Fruit fly (Drosophila melanogaster) whole organism, embryonic: ENCODE results near the gene Wsck.
A peak's percentile ranks its signal among the peaks of the same experiment; 100 is the strongest.

ENCODE experiments used
- Ada2b ChIP-seq: fragments of 200-800 bp; sonication (Bioruptor generic); IDR thresholded peaks from 2 replicates; pipeline ENCODE4 v1.3.6; 2022; ENCODE audit warnings: missing biosample characterization, missing genetic modification characterization
- CG10543 ChIP-seq: fragments of 200-800 bp; sonication (Bioruptor generic); optimal IDR thresholded peaks from 3 replicates; lab custom pipeline; 2017; ENCODE audit warnings: missing biosample characterization, mild to moderate bottlenecking, missing genetic modification characterization, moderate library complexity
- CG17186 ChIP-seq: fragments of 200-800 bp; sonication (Bioruptor generic); optimal IDR thresholded peaks from 3 replicates; lab custom pipeline; 2017; ENCODE audit warnings: missing biosample characterization, missing genetic modification reagents, missing genetic modification characterization
- CG17385 ChIP-seq: fragments of 200-800 bp; sonication (Bioruptor generic); optimal IDR thresholded peaks from 3 replicates; lab custom pipeline; 2018; ENCODE audit warnings: missing biosample characterization, mild to moderate bottlenecking, missing genetic modification characterization
- CG17829 ChIP-seq: fragments of 200-800 bp; optimal IDR thresholded peaks from 2 replicates; lab custom pipeline; 2019; ENCODE audit warnings: missing biosample characterization, mild to moderate bottlenecking, missing genetic modification characterization, moderate library complexity
- CG18262 ChIP-seq: fragments of 200-800 bp; optimal IDR thresholded peaks from 3 replicates; lab custom pipeline; 2019; ENCODE audit warnings: missing biosample characterization, mild to moderate bottlenecking, missing genetic modification characterization, moderate library complexity
- CG2116 ChIP-seq: fragments of 200-800 bp; sonication (Bioruptor generic); optimal IDR thresholded peaks from 3 replicates; lab custom pipeline; 2018; ENCODE audit warnings: missing biosample characterization, mild to moderate bottlenecking, missing genetic modification characterization
- CG2712 ChIP-seq: fragments of 200-800 bp; optimal IDR thresholded peaks from 3 replicates; lab custom pipeline; 2019; ENCODE audit warnings: missing biosample characterization, mild to moderate bottlenecking, missing genetic modification characterization, moderate library complexity
- CG30020 ChIP-seq: fragments of 200-800 bp; optimal IDR thresholded peaks from 2 replicates; lab custom pipeline; 2019; ENCODE audit warnings: missing biosample characterization, mild to moderate bottlenecking, missing genetic modification characterization, moderate library complexity
- CG4282 ChIP-seq: fragments of 200-800 bp; sonication (Bioruptor generic); optimal IDR thresholded peaks from 2 replicates; lab custom pipeline; 2016; ENCODE audit warnings: missing biosample characterization, missing genetic modification characterization
- CG6854 ChIP-seq: fragments of 200-800 bp; sonication (Bioruptor generic); optimal IDR thresholded peaks from 3 replicates; lab custom pipeline; 2017; ENCODE audit warnings: missing biosample characterization, mild to moderate bottlenecking, missing genetic modification characterization
- CG9797 ChIP-seq: fragments of 200-800 bp; sonication (Bioruptor generic); optimal IDR thresholded peaks from 3 replicates; lab custom pipeline; 2018; ENCODE audit warnings: missing biosample characterization, mild to moderate bottlenecking, missing genetic modification characterization
- CTCF ChIP-seq: fragments of 200-800 bp; sonication (Bioruptor generic); optimal IDR thresholded peaks from 2 replicates; lab custom pipeline; 2017; ENCODE audit warnings: missing biosample characterization, mild to moderate bottlenecking, missing genetic modification characterization, moderate library complexity
- CrebB ChIP-seq: fragments of 200-800 bp; sonication (Bioruptor generic); optimal IDR thresholded peaks from 3 replicates; lab custom pipeline; 2018; ENCODE audit warnings: missing biosample characterization, mild to moderate bottlenecking, missing genetic modification characterization
- Deaf1 ChIP-seq: fragments of 200-800 bp; optimal IDR thresholded peaks from 3 replicates; lab custom pipeline; 2019; ENCODE audit warnings: missing biosample characterization, mild to moderate bottlenecking, missing genetic modification characterization, moderate library complexity
- Dek ChIP-seq: fragments of 200-800 bp; sonication (Bioruptor generic); optimal IDR thresholded peaks from 3 replicates; lab custom pipeline; 2019; ENCODE audit warnings: missing biosample characterization, mild to moderate bottlenecking, missing genetic modification characterization, moderate library complexity
- Dp ChIP-seq: fragments of 200-800 bp; sonication (Bioruptor generic); optimal IDR thresholded peaks from 2 replicates; lab custom pipeline; 2018; ENCODE audit warnings: missing biosample characterization, mild to moderate bottlenecking, missing genetic modification characterization, moderate library complexity
- Eip74EF ChIP-seq, 2 experiments: fragments of 200-800 bp in 1 of 2; fragments of >200 bp in 1 of 2; sonication (Bioruptor generic) in 1 of 2; optimal IDR thresholded peaks; 2 replicates each; lab custom pipeline; 2017 to 2019; ENCODE audit warnings: missing biosample characterization in 2 of 2, missing genetic modification characterization in 2 of 2, mild to moderate bottlenecking in 1 of 2, moderate library complexity in 1 of 2
- Ets65A ChIP-seq: fragments of 200-800 bp; sonication (Bioruptor generic); peaks from one replicate; lab custom pipeline; 2016; ENCODE audit warnings: missing biosample characterization, missing genetic modification characterization
- Ets97D ChIP-seq: fragments of 200-800 bp; sonication (Bioruptor generic); optimal IDR thresholded peaks from 3 replicates; lab custom pipeline; 2016; ENCODE audit warnings: missing biosample characterization, missing genetic modification characterization
- Fer1 ChIP-seq: fragments of 200-800 bp; sonication (Bioruptor generic); optimal IDR thresholded peaks from 2 replicates; lab custom pipeline; 2017; ENCODE audit warnings: missing biosample characterization, mild to moderate bottlenecking, missing genetic modification characterization
- HmgZ ChIP-seq: fragments of 200-800 bp; sonication (Bioruptor generic); optimal IDR thresholded peaks from 2 replicates; lab custom pipeline; 2018; ENCODE audit warnings: missing biosample characterization, mild to moderate bottlenecking, missing genetic modification characterization
- Hr78 ChIP-seq, 2 experiments: fragments of 200-800 bp in 1 of 2; fragments of >200 bp in 1 of 2; sonication (Bioruptor generic) in 1 of 2; optimal IDR thresholded peaks; 2 replicates each; lab custom pipeline; 2017 to 2019; ENCODE audit warnings: missing biosample characterization in 2 of 2, missing genetic modification characterization in 2 of 2, mild to moderate bottlenecking in 1 of 2, moderate library complexity in 1 of 2
- MESR4 ChIP-seq: fragments of 200-800 bp; sonication (Bioruptor generic); optimal IDR thresholded peaks from 2 replicates; lab custom pipeline; 2018; ENCODE audit warnings: missing biosample characterization, mild to moderate bottlenecking, missing genetic modification characterization, moderate library complexity
- Mad ChIP-seq: fragments of 200-800 bp; sonication (Bioruptor generic); optimal IDR thresholded peaks from 2 replicates; lab custom pipeline; 2016; ENCODE audit warnings: missing biosample characterization, missing genetic modification characterization
- Med ChIP-seq: fragments of 200-800 bp; sonication (Bioruptor generic); peaks from one replicate; lab custom pipeline; 2016; ENCODE audit warnings: missing biosample characterization, missing genetic modification characterization, mild to moderate bottlenecking, inconsistent platforms, moderate library complexity
- Mes4 ChIP-seq: fragments of 200-800 bp; sonication (Bioruptor generic); optimal IDR thresholded peaks from 2 replicates; lab custom pipeline; 2016; ENCODE audit warnings: missing biosample characterization, missing genetic modification characterization
- Sry-β ChIP-seq: fragments of 200-800 bp; sonication (Bioruptor generic); optimal IDR thresholded peaks from 2 replicates; lab custom pipeline; 2018; ENCODE audit warnings: missing biosample characterization, mild to moderate bottlenecking, missing genetic modification characterization, moderate library complexity
- bcd ChIP-seq: fragments of 200-800 bp; sonication (Bioruptor generic); optimal IDR thresholded peaks from 2 replicates; lab custom pipeline; 2017; ENCODE audit warnings: missing biosample characterization, mild to moderate bottlenecking, missing genetic modification characterization
- bigmax ChIP-seq: fragments of 200-800 bp; sonication (Bioruptor generic); optimal IDR thresholded peaks from 2 replicates; lab custom pipeline; 2018; ENCODE audit warnings: missing biosample characterization, mild to moderate bottlenecking, missing genetic modification characterization
- crp ChIP-seq, 2 experiments: fragments of 200-800 bp; sonication (Bioruptor generic); optimal IDR thresholded peaks; 2 replicates in 1 of 2; 3 replicates in 1 of 2; lab custom pipeline; 2017; ENCODE audit warnings: missing biosample characterization in 2 of 2, missing genetic modification characterization in 2 of 2, mild to moderate bottlenecking in 1 of 2, moderate library complexity in 1 of 2
- da ChIP-seq: fragments of 200-800 bp; sonication (Bioruptor generic); optimal IDR thresholded peaks from 2 replicates; lab custom pipeline; 2016; ENCODE audit warnings: missing biosample characterization, missing genetic modification characterization
- ewg ChIP-seq: fragments of 200-800 bp; sonication (Bioruptor generic); optimal IDR thresholded peaks from 3 replicates; lab custom pipeline; 2017; ENCODE audit warnings: mild to moderate bottlenecking, missing biosample characterization, missing genetic modification reagents, missing genetic modification characterization
- ftz-f1 ChIP-seq: fragments of 200-800 bp; sonication (Bioruptor generic); optimal IDR thresholded peaks from 2 replicates; lab custom pipeline; 2016; ENCODE audit warnings: missing biosample characterization, missing genetic modification characterization
- gcm2 ChIP-seq: fragments of 200-800 bp; sonication (Bioruptor generic); optimal IDR thresholded peaks from 2 replicates; lab custom pipeline; 2016; ENCODE audit warnings: missing biosample characterization, missing genetic modification characterization
- gfzf ChIP-seq: fragments of 200-800 bp; sonication (Bioruptor generic); optimal IDR thresholded peaks from 2 replicates; lab custom pipeline; 2016; ENCODE audit warnings: missing biosample characterization, mild to moderate bottlenecking, missing genetic modification characterization, moderate library complexity
- grau ChIP-seq: fragments of 200-800 bp; optimal IDR thresholded peaks from 3 replicates; lab custom pipeline; 2019; ENCODE audit warnings: missing biosample characterization, mild to moderate bottlenecking, missing genetic modification characterization, moderate library complexity
- gro ChIP-seq: fragments of 200-800 bp; sonication (Bioruptor generic); optimal IDR thresholded peaks from 2 replicates; lab custom pipeline; 2016; ENCODE audit warnings: missing biosample characterization, missing genetic modification characterization
- luna ChIP-seq: fragments of 200-800 bp; sonication (Bioruptor generic); optimal IDR thresholded peaks from 2 replicates; lab custom pipeline; 2016; ENCODE audit warnings: missing biosample characterization, missing genetic modification characterization
- nerfin-1 ChIP-seq: fragments of 200-800 bp; sonication (Bioruptor generic); optimal IDR thresholded peaks from 3 replicates; lab custom pipeline; 2019; ENCODE audit warnings: missing biosample characterization, mild to moderate bottlenecking, missing genetic modification characterization, moderate library complexity
- peb ChIP-seq: fragments of 200-800 bp; sonication (Bioruptor generic); IDR thresholded peaks from 2 replicates; pipeline ENCODE4 v1.3.6; 2022; ENCODE audit warnings: missing biosample characterization, missing genetic modification characterization
- pho ChIP-seq: fragments of 200-800 bp; sonication (Bioruptor generic); optimal IDR thresholded peaks from 2 replicates; lab custom pipeline; 2016; ENCODE audit warnings: missing biosample characterization, missing genetic modification characterization
- pzg ChIP-seq: fragments of 200-800 bp; sonication (Bioruptor generic); optimal IDR thresholded peaks from 3 replicates; lab custom pipeline; 2018; ENCODE audit warnings: missing biosample characterization, mild to moderate bottlenecking, missing genetic modification characterization, moderate library complexity
- repo ChIP-seq: fragments of 200-800 bp; sonication (Bioruptor generic); optimal IDR thresholded peaks from 2 replicates; lab custom pipeline; 2016; ENCODE audit warnings: missing biosample characterization, missing genetic modification characterization
- sd ChIP-seq: fragments of 200-800 bp; sonication (Bioruptor generic); optimal IDR thresholded peaks from 3 replicates; lab custom pipeline; 2018; ENCODE audit warnings: missing biosample characterization, mild to moderate bottlenecking, missing genetic modification characterization, moderate library complexity
- sqz ChIP-seq: fragments of 200-800 bp; sonication (Bioruptor generic); optimal IDR thresholded peaks from 3 replicates; lab custom pipeline; 2018; ENCODE audit warnings: missing biosample characterization, mild to moderate bottlenecking, missing genetic modification characterization
- stwl ChIP-seq: fragments of 200-800 bp; sonication (Bioruptor generic); optimal IDR thresholded peaks from 3 replicates; lab custom pipeline; 2018; ENCODE audit warnings: missing biosample characterization, mild to moderate bottlenecking, missing genetic modification characterization, moderate library complexity
- tap ChIP-seq: fragments of 200-800 bp; optimal IDR thresholded peaks from 3 replicates; lab custom pipeline; 2019; ENCODE audit warnings: missing biosample characterization, mild to moderate bottlenecking, missing genetic modification characterization, moderate library complexity
- tx ChIP-seq: fragments of 200-800 bp; sonication (Bioruptor generic); optimal IDR thresholded peaks from 2 replicates; lab custom pipeline; 2016; ENCODE audit warnings: missing biosample characterization, missing genetic modification characterization

Wsck gene

dm6 chr3R:24586453-24586886 is 43.4 kb downstream of the Wsck start (continued):
- peak; percentile 92 to 99 for TF ChIP-seq crp (GFP tag; optimal IDR thresholded peaks at IDR 0.05; lab: Kevin White, UChicago)
- peak; percentile 31 for TF ChIP-seq gfzf (GFP tag; lab: Kevin White, UChicago)
- peak; percentile 58 for TF ChIP-seq stwl
- peak; percentile 57 for TF ChIP-seq CG17829 (tag; lab: Kevin White, UChicago)
- peak; percentile 44 for TF ChIP-seq Deaf1 (tag; lab: Kevin White, UChicago)
- TF ChIP-seq repo (GFP tag; lab: Kevin White, UChicago) = peak; percentile 32
- peak; percentile 19 for TF ChIP-seq CG17385
- TF ChIP-seq Dp (GFP tag; lab: Kevin White, UChicago) = peak; percentile 81
- peak; percentile 64 for TF ChIP-seq Fer1
- no peak for TF ChIP-seq CG30020
- TF ChIP-seq CTCF (GFP tag; lab: Kevin White, UChicago) = peak; percentile 76
- peak; percentile 38 for TF ChIP-seq CG9797 (GFP tag; lab: Kevin White, UChicago)
- peak; percentile 35 for TF ChIP-seq Sry-β
- peak; percentile 13 for TF ChIP-seq CG4282 (GFP tag; lab: Kevin White, UChicago)
- peak; percentile 43 for TF ChIP-seq ftz-f1 (GFP tag; lab: Kevin White, UChicago)
- no peak for TF ChIP-seq Mad (GFP tag; lab: Kevin White, UChicago)
- peak; percentile 12 for TF ChIP-seq bcd (GFP tag; lab: Kevin White, UChicago)
- TF ChIP-seq bigmax = peak; percentile 87
- peak in 1 of 2 experiments; percentile 8 for TF ChIP-seq Eip74EF (GFP tag; optimal IDR thresholded peaks at IDR 0.05; lab: Kevin White, UChicago)
- TF ChIP-seq tx = no peak
- no peak for TF ChIP-seq Dek (tag; lab: Kevin White, UChicago)
- peak; percentile 32 for TF ChIP-seq sqz (GFP tag; lab: Kevin White, UChicago)
- peak; percentile 65 for TF ChIP-seq pzg (GFP tag; lab: Kevin White, UChicago)
- TF ChIP-seq CG2116 (GFP tag; lab: Kevin White, UChicago) = peak; percentile 14
- TF ChIP-seq peb = no peak
- TF ChIP-seq HmgZ (tag; lab: Kevin White, UChicago) = peak; percentile 82
- peak in 1 of 2 experiments; percentile 72 for TF ChIP-seq Hr78 (GFP tag; optimal IDR thresholded peaks at IDR 0.05; lab: Kevin White, UChicago)
- no peak for TF ChIP-seq Mes4 (GFP tag; lab: Kevin White, UChicago)
- TF ChIP-seq nerfin-1 (tag; lab: Kevin White, UChicago) = peak; percentile 83
- TF ChIP-seq luna (GFP tag; lab: Kevin White, UChicago) = peak; percentile 24
- TF ChIP-seq Med = peak; percentile 91
- no peak for TF ChIP-seq Ada2b (GFP tag; lab: Robert Waterston, UW)
- TF ChIP-seq grau = peak; percentile 25
- peak; percentile 45 for TF ChIP-seq MESR4 (GFP tag; lab: Kevin White, UChicago)
- TF ChIP-seq CG18262 = peak; percentile 14
- TF ChIP-seq CG6854 (GFP tag; lab: Kevin White, UChicago) = peak; percentile 48
- peak; percentile 22 for TF ChIP-seq Ets65A
- TF ChIP-seq CrebB (tag; lab: Kevin White, UChicago) = peak; percentile 44
- peak; percentile 1 for TF ChIP-seq tap (tag; lab: Kevin White, UChicago)
- TF ChIP-seq ewg (GFP tag; lab: Kevin White, UChicago) = no peak
- TF ChIP-seq CG2712 (tag; lab: Kevin White, UChicago) = peak; percentile 32
- peak; percentile 72 for TF ChIP-seq CG17186
- TF ChIP-seq Ets97D = peak; percentile 55
- TF ChIP-seq pho (GFP tag; lab: Kevin White, UChicago) = peak; percentile 37
- peak; percentile 83 for TF ChIP-seq gro (GFP tag; lab: Kevin White, UChicago)
- TF ChIP-seq CG10543 = peak; percentile 89
- TF ChIP-seq sd = peak; percentile 100
- no peak for TF ChIP-seq gcm2 (GFP tag; lab: Kevin White, UChicago)
- peak; percentile 41 for TF ChIP-seq da (GFP tag; lab: Kevin White, UChicago)
